Fruit fly (Drosophila melanogaster) whole organism, adult: ENCODE results near the gene mRpL9.

Source experiments
- CG11617 ChIP-seq: fragments of 200-800 bp; sonication (Bioruptor generic); optimal IDR thresholded peaks from 2 replicates; lab custom pipeline; 2017; ENCODE audit warnings: mild to moderate bottlenecking, missing biosample characterization, missing genetic modification reagents, missing genetic modification characterization
- CG12768 ChIP-seq: fragments of 200-800 bp; sonication (Bioruptor generic); optimal IDR thresholded peaks from 2 replicates; lab custom pipeline; 2017; ENCODE audit warnings: missing biosample characterization, missing genetic modification characterization, mild to moderate bottlenecking, moderate library complexity, missing genetic modification reagents
- CG1620 ChIP-seq: fragments of 200-800 bp; sonication (Bioruptor generic); optimal IDR thresholded peaks from 2 replicates; lab custom pipeline; 2016; ENCODE audit warnings: missing biosample characterization, missing genetic modification characterization
- CG5204 ChIP-seq: fragments of 200-800 bp; sonication (Bioruptor generic); optimal IDR thresholded peaks from 2 replicates; lab custom pipeline; 2016; ENCODE audit warnings: missing biosample characterization, missing genetic modification characterization
- CG7045 ChIP-seq: fragments of 200-800 bp; sonication (Bioruptor generic); optimal IDR thresholded peaks from 2 replicates; lab custom pipeline; 2017; ENCODE audit warnings: missing biosample characterization, mild to moderate bottlenecking, missing genetic modification characterization
- Hr96 ChIP-seq: fragments of 200-800 bp; sonication (Bioruptor generic); optimal IDR thresholded peaks from 2 replicates; lab custom pipeline; 2016; ENCODE audit warnings: missing biosample characterization, missing genetic modification characterization
- cic ChIP-seq: fragments of 200-800 bp; sonication (Bioruptor generic); optimal IDR thresholded peaks from 2 replicates; lab custom pipeline; 2017; ENCODE audit warnings: missing biosample characterization, mild to moderate bottlenecking, missing genetic modification characterization, moderate library complexity
- cnc ChIP-seq, 2 experiments: fragments of >200 bp; optimal IDR thresholded peaks; 2 replicates each; lab custom pipeline; 2017
- ovo ChIP-seq: fragments of 200-800 bp; sonication (Bioruptor generic); optimal IDR thresholded peaks from 2 replicates; lab custom pipeline; 2016; ENCODE audit warnings: missing biosample characterization, missing genetic modification characterization
- pad ChIP-seq: fragments of 200-800 bp; sonication (Bioruptor generic); optimal IDR thresholded peaks from 3 replicates; lab custom pipeline; 2017; ENCODE audit warnings: missing biosample characterization, missing genetic modification characterization, mild to moderate bottlenecking, moderate library complexity, missing genetic modification reagents
- tj ChIP-seq: fragments of 200-800 bp; sonication (Bioruptor generic); optimal IDR thresholded peaks from 3 replicates; lab custom pipeline; 2017; ENCODE audit warnings: missing biosample characterization, mild to moderate bottlenecking, missing genetic modification characterization, moderate library complexity

- TF ChIP-seq CG7045 (GFP tag; lab: Kevin White, UChicago) (no peak), cnc (optimal IDR thresholded peaks at IDR 0.05; lab: Kevin White, UChicago) (no peak), Hr96 (GFP tag; lab: Kevin White, UChicago) (no peak), tj (GFP tag; lab: Kevin White, UChicago) (no peak), CG5204 (GFP tag; lab: Kevin White, UChicago) (no peak), CG11617 (GFP tag; lab: Kevin White, UChicago) (no peak), CG12768 (GFP tag; lab: Kevin White, UChicago) (no peak), pad (no peak), CG1620 (peak; percentile 46), cic (GFP tag; lab: Kevin White, UChicago) (no peak), ovo (GFP tag; lab: Kevin White, UChicago) (no peak)
Observed at dm6 chr3R:15330472-15330871, at the start of gene mRpL9.
